Fruit fly (Drosophila melanogaster): ENCODE results near the gene Ranbp21.

The Ranbp21 gene

dm6 chrX:19666991-19667409 is 14.9 kb upstream of the Ranbp21 start, which contains the start of gene Zw (continued):
- TF ChIP-seq CG9215 (GFP tag; IDR thresholded peaks at IDR 0.05) (peak; percentile 61), CG11456 (GFP tag; IDR thresholded peaks at IDR 0.05) (peak; percentile 81), Gug (GFP tag; IDR thresholded peaks at IDR 0.05) (peak; percentile 93), CG11504 (tag; optimal IDR thresholded peaks at IDR 0.05) (peak; percentile 35), dpn (GFP tag; optimal IDR thresholded peaks at IDR 0.05) (peak; percentile 53 to 55), Aef1 (GFP tag; IDR thresholded peaks at IDR 0.05) (peak; percentile 72), ATbp (GFP tag; optimal IDR thresholded peaks at IDR 0.05) (peak; percentile 7), pnt (GFP tag; optimal IDR thresholded peaks at IDR 0.05) (peak; percentile 30), al (GFP tag; IDR thresholded peaks at IDR 0.05) (peak; percentile 46; the same call in 1 of the 2 replicates), HLH54F (GFP tag; optimal IDR thresholded peaks at IDR 0.05) (peak; percentile 53), CG1529 (GFP tag; optimal IDR thresholded peaks at IDR 0.05) (peak; percentile 0), CTCF (GFP tag; optimal IDR thresholded peaks at IDR 0.05) (no peak), otp (GFP tag; IDR thresholded peaks at IDR 0.05) (0 out of 3 replicates have a peak, but pooled peaks have one; percentile 40), vfl (GFP tag; optimal IDR thresholded peaks at IDR 0.05) (peak; percentile 44), tin (GFP tag; optimal IDR thresholded peaks at IDR 0.05) (peak; percentile 56), exex (tag; optimal IDR thresholded peaks at IDR 0.05) (peak; percentile 7), emc (GFP tag; optimal IDR thresholded peaks at IDR 0.05) (no peak), Ssrp (tag; optimal IDR thresholded peaks at IDR 0.05) (peak; percentile 29), lilli (GFP tag; optimal IDR thresholded peaks at IDR 0.05) (peak; percentile 63), bab2 (GFP tag; optimal IDR thresholded peaks at IDR 0.05) (peak; percentile 32), lmd (GFP tag; IDR thresholded peaks at IDR 0.05) (peak; percentile 47; the same call in 1 of the 2 replicates), sens (GFP tag) (peak; percentile 81), CG10654 (GFP tag; optimal IDR thresholded peaks at IDR 0.05) (peak; percentile 44), H2.0 (GFP tag; IDR thresholded peaks at IDR 0.05) (peak; percentile 51; the same call in 1 of the 2 replicates), CG1233 (GFP tag; optimal IDR thresholded peaks at IDR 0.05) (peak; percentile 7), Ets65A (GFP tag) (peak; percentile 80), onecut (GFP tag; IDR thresholded peaks at IDR 0.05) (0 out of 2 replicates have a peak, but pooled peaks have one; percentile 28), esg (GFP tag; conservative IDR thresholded peaks at IDR 0.05) (peak; percentile 48), CG12769 (tag; optimal IDR thresholded peaks at IDR 0.05) (peak; percentile 60), sqz (GFP tag; optimal IDR thresholded peaks at IDR 0.05) (peak; percentile 5), mirr (GFP tag; optimal IDR thresholded peaks at IDR 0.05) (peak; percentile 46), Mad (GFP tag; optimal IDR thresholded peaks at IDR 0.05) (no peak), CG31365 (tag; optimal IDR thresholded peaks at IDR 0.05) (no peak), CG15514 (GFP tag; optimal IDR thresholded peaks at IDR 0.05) (peak; percentile 7), E2f2 (GFP tag; IDR thresholded peaks at IDR 0.05) (peak; percentile 35; the same call in 1 of the 2 replicates), CG6254 (GFP tag; optimal IDR thresholded peaks at IDR 0.05) (no peak), lab (GFP tag; optimal IDR thresholded peaks at IDR 0.05) (peak; percentile 29), CG4404 (GFP tag; IDR thresholded peaks at IDR 0.05) (peak; percentile 50), rib (GFP tag; IDR thresholded peaks at IDR 0.05) (0 out of 2 replicates have a peak, but pooled peaks have one; percentile 27), CG10543 (GFP tag; optimal IDR thresholded peaks at IDR 0.05) (peak; percentile 68), CG31224 (GFP tag; IDR thresholded peaks at IDR 0.05) (0 out of 2 replicates have a peak, but pooled peaks have one; percentile 38), en (GFP tag; optimal IDR thresholded peaks at IDR 0.05) (peak; percentile 0), CG4360 (GFP tag; IDR thresholded peaks at IDR 0.05) (peak; percentile 80), CG34376 (GFP tag; optimal IDR thresholded peaks at IDR 0.05) (peak; percentile 38), CG14441 (GFP tag; IDR thresholded peaks at IDR 0.05) (peak; percentile 40; the same call in 1 of the 2 replicates), HLHmδ (GFP tag; optimal IDR thresholded peaks at IDR 0.05) (peak; percentile 54), CG7786 (GFP tag; optimal IDR thresholded peaks at IDR 0.05) (peak; percentile 49), Ada2b (GFP tag; IDR thresholded peaks at IDR 0.05) (peak; percentile 48; the same call in 1 of the 2 replicates), CG10147 (GFP tag; optimal IDR thresholded peaks at IDR 0.05) (no peak), salm (tag; optimal IDR thresholded peaks at IDR 0.05) (no peak), pum (GFP tag; optimal IDR thresholded peaks at IDR 0.05) (peak; percentile 19), chn (GFP tag; optimal IDR thresholded peaks at IDR 0.05) (peak; percentile 51)

All from whole organism, embryonic.